Worm (Caenorhabditis elegans) whole organism, L2 larva: ENCODE data around the gene set-15.

ENCODE experiments used
- C34F6.9 ChIP-seq: fragments of 150-350 bp; optimal IDR thresholded peaks from 2 replicates; lab custom pipeline; 2014; ENCODE audit warnings: missing biosample characterization, missing genetic modification characterization
- F13H6.1 ChIP-seq: sonication (generic microtip); optimal IDR thresholded peaks from 2 replicates; lab custom pipeline; 2016; ENCODE audit warnings: missing genetic modification characterization, missing compliant biosample characterization
- R02D3.7 ChIP-seq: fragments of 150-350 bp; optimal IDR thresholded peaks from 2 replicates; lab custom pipeline; 2014; ENCODE audit warnings: missing biosample characterization, missing genetic modification characterization
- Y55F3AM.14 ChIP-seq: fragments of 200-800 bp; sonication (Bioruptor generic); optimal IDR thresholded peaks from 2 replicates; lab custom pipeline; 2018; ENCODE audit warnings: mild to moderate bottlenecking, missing genetic modification characterization, missing compliant biosample characterization
- ZK546.5 ChIP-seq: sonication (generic microtip); optimal IDR thresholded peaks from 2 replicates; lab custom pipeline; 2017; ENCODE audit warnings: missing biosample characterization, missing genetic modification characterization
- alr-1 ChIP-seq: fragments of 150-350 bp; optimal IDR thresholded peaks from 2 replicates; lab custom pipeline; 2014; ENCODE audit warnings: missing biosample characterization, missing genetic modification characterization
- aly-2 ChIP-seq: fragments of 150-350 bp; optimal IDR thresholded peaks from 2 replicates; lab custom pipeline; 2014; ENCODE audit warnings: missing biosample characterization, missing genetic modification characterization
- ama-1 ChIP-seq: fragments of 150-350 bp; optimal IDR thresholded peaks from 2 replicates; lab custom pipeline; 2018; ENCODE audit warnings: inconsistent platforms
- blmp-1 ChIP-seq: sonication (generic microtip); optimal IDR thresholded peaks from 2 replicates; lab custom pipeline; 2017; ENCODE audit warnings: missing genetic modification characterization, mild to moderate bottlenecking, missing compliant biosample characterization, antibody characterized with exemption, moderate library complexity; ENCODE audit not compliant: insufficient read depth
- ceh-16 ChIP-seq: fragments of 150-350 bp; optimal IDR thresholded peaks from 2 replicates; lab custom pipeline; 2014; ENCODE audit warnings: missing biosample characterization, missing genetic modification characterization
- ceh-82 ChIP-seq: fragments of 150-350 bp; optimal IDR thresholded peaks from 2 replicates; lab custom pipeline; 2014; ENCODE audit warnings: missing biosample characterization, missing genetic modification characterization
- crh-2 ChIP-seq: sonication (generic microtip); optimal IDR thresholded peaks from 2 replicates; lab custom pipeline; 2017; ENCODE audit warnings: missing biosample characterization, missing genetic modification characterization
- dmd-4 ChIP-seq: sonication (generic microtip); optimal IDR thresholded peaks from 2 replicates; lab custom pipeline; 2017; ENCODE audit warnings: missing biosample characterization, missing genetic modification characterization
- egl-27 ChIP-seq: sonication (generic microtip); optimal IDR thresholded peaks from 3 replicates; lab custom pipeline; 2017; ENCODE audit warnings: missing biosample characterization, missing genetic modification reagents, missing genetic modification characterization
- elt-1 ChIP-seq: fragments of 150-350 bp; optimal IDR thresholded peaks from 2 replicates; lab custom pipeline; 2014; ENCODE audit warnings: missing biosample characterization, missing genetic modification characterization
- elt-3 ChIP-seq: sonication (generic microtip); optimal IDR thresholded peaks from 2 replicates; lab custom pipeline; 2017; ENCODE audit warnings: missing biosample characterization, missing genetic modification characterization
- fos-1 ChIP-seq: fragments of 150-350 bp; optimal IDR thresholded peaks from 2 replicates; lab custom pipeline; 2014; ENCODE audit warnings: missing biosample characterization, missing genetic modification characterization
- gmeb-1 ChIP-seq: fragments of 150-350 bp; optimal IDR thresholded peaks from 2 replicates; lab custom pipeline; 2014; ENCODE audit warnings: missing biosample characterization, missing genetic modification characterization
- lin-11 ChIP-seq: fragments of 150-350 bp; sonication (generic microtip); optimal IDR thresholded peaks from 2 replicates; lab custom pipeline; 2014; ENCODE audit warnings: missing biosample characterization, missing genetic modification characterization, inconsistent platforms, mixed read lengths
- lin-13 ChIP-seq: fragments of 150-350 bp; optimal IDR thresholded peaks from 2 replicates; lab custom pipeline; 2014; ENCODE audit warnings: missing biosample characterization, missing genetic modification reagents, missing genetic modification characterization
- lin-39 ChIP-seq: fragments of 150-350 bp; optimal IDR thresholded peaks from 2 replicates; lab custom pipeline; 2014; ENCODE audit warnings: missing biosample characterization, missing genetic modification reagents, missing genetic modification characterization
- lsy-2 ChIP-seq, 2 experiments: fragments of 150-350 bp in 1 of 2; sonication (generic microtip) in 1 of 2; optimal IDR thresholded peaks; 2 replicates each; lab custom pipeline; 2014 to 2017; ENCODE audit warnings: missing biosample characterization in 2 of 2, missing genetic modification characterization in 2 of 2
- mab-5 ChIP-seq: fragments of 150-350 bp; optimal IDR thresholded peaks from 2 replicates; lab custom pipeline; 2014; ENCODE audit warnings: missing biosample characterization, missing genetic modification characterization
- mbf-1 ChIP-seq: sonication (generic microtip); optimal IDR thresholded peaks from 2 replicates; lab custom pipeline; 2017; ENCODE audit warnings: missing biosample characterization, missing genetic modification characterization
- mdl-1 ChIP-seq, 2 experiments: fragments of 150-350 bp in 1 of 2; sonication (generic microtip) in 1 of 2; optimal IDR thresholded peaks; 2 replicates each; lab custom pipeline; 2017; ENCODE audit warnings: missing biosample characterization in 2 of 2, missing genetic modification characterization in 2 of 2
- nhr-10 ChIP-seq: sonication (generic microtip); optimal IDR thresholded peaks from 2 replicates; lab custom pipeline; 2017; ENCODE audit warnings: missing biosample characterization, missing genetic modification characterization
- nhr-11 ChIP-seq: fragments of 150-350 bp; optimal IDR thresholded peaks from 2 replicates; lab custom pipeline; 2014; ENCODE audit warnings: missing biosample characterization, missing genetic modification characterization
- nhr-12 ChIP-seq: fragments of 150-350 bp; optimal IDR thresholded peaks from 2 replicates; lab custom pipeline; 2014; ENCODE audit warnings: missing biosample characterization, missing genetic modification characterization
- nhr-129 ChIP-seq: fragments of 150-350 bp; optimal IDR thresholded peaks from 2 replicates; lab custom pipeline; 2014; ENCODE audit warnings: missing biosample characterization, missing genetic modification characterization
- nhr-21 ChIP-seq: fragments of 150-350 bp; optimal IDR thresholded peaks from 2 replicates; lab custom pipeline; 2014; ENCODE audit warnings: missing biosample characterization, missing genetic modification characterization
- nhr-23 ChIP-seq: fragments of 150-350 bp; optimal IDR thresholded peaks from 2 replicates; lab custom pipeline; 2014; ENCODE audit warnings: missing biosample characterization, missing genetic modification reagents, missing genetic modification characterization
- nhr-237 ChIP-seq: fragments of 150-350 bp; optimal IDR thresholded peaks from 2 replicates; lab custom pipeline; 2014; ENCODE audit warnings: missing biosample characterization, missing genetic modification characterization
- nhr-25 ChIP-seq: fragments of 150-350 bp; sonication (generic microtip); optimal IDR thresholded peaks from 3 replicates; lab custom pipeline; 2014; ENCODE audit warnings: missing biosample characterization, missing genetic modification characterization
- nhr-6 ChIP-seq: fragments of 150-350 bp; optimal IDR thresholded peaks from 2 replicates; lab custom pipeline; 2014; ENCODE audit warnings: missing biosample characterization, missing genetic modification characterization
- nhr-77 ChIP-seq: fragments of 150-350 bp; optimal IDR thresholded peaks from 2 replicates; lab custom pipeline; 2014; ENCODE audit warnings: missing biosample characterization, missing genetic modification characterization
- peb-1 ChIP-seq: fragments of 150-350 bp; optimal IDR thresholded peaks from 2 replicates; lab custom pipeline; 2014; ENCODE audit warnings: missing biosample characterization, missing genetic modification characterization
- sem-4 ChIP-seq: fragments of 150-350 bp; optimal IDR thresholded peaks from 2 replicates; lab custom pipeline; 2014; ENCODE audit warnings: missing biosample characterization, missing genetic modification reagents, missing genetic modification characterization
- skn-1 ChIP-seq: sonication (generic microtip); optimal IDR thresholded peaks from 2 replicates; lab custom pipeline; 2017; ENCODE audit warnings: missing biosample characterization, missing genetic modification characterization
- sma-3 ChIP-seq: sonication (generic microtip); optimal IDR thresholded peaks from 2 replicates; lab custom pipeline; 2016; ENCODE audit warnings: missing genetic modification reagents, missing genetic modification characterization, missing compliant biosample characterization
- sma-9 ChIP-seq, 2 experiments: fragments of 150-350 bp in 1 of 2; sonication (generic microtip) in 1 of 2; optimal IDR thresholded peaks; 2 replicates each; lab custom pipeline; 2014 to 2016; ENCODE audit warnings: missing genetic modification characterization in 2 of 2, mild to moderate bottlenecking in 1 of 2, missing biosample characterization in 1 of 2, missing compliant biosample characterization in 1 of 2, missing genetic modification reagents in 1 of 2, moderate library complexity in 1 of 2
- snpc-4 ChIP-seq: fragments of 150-350 bp; optimal IDR thresholded peaks from 2 replicates; lab custom pipeline; 2014; ENCODE audit warnings: missing biosample characterization, missing genetic modification characterization
- unc-39 ChIP-seq: fragments of 150-350 bp; optimal IDR thresholded peaks from 2 replicates; lab custom pipeline; 2014; ENCODE audit warnings: missing biosample characterization, missing genetic modification characterization
- unc-55 ChIP-seq: fragments of 150-350 bp; sonication (generic microtip); optimal IDR thresholded peaks from 3 replicates; lab custom pipeline; 2014; ENCODE audit warnings: missing biosample characterization, missing genetic modification reagents, missing genetic modification characterization
- unc-62 ChIP-seq: fragments of 150-350 bp; optimal IDR thresholded peaks from 2 replicates; lab custom pipeline; 2014; ENCODE audit warnings: missing biosample characterization, missing genetic modification reagents, missing genetic modification characterization
- zag-1 ChIP-seq: fragments of 150-350 bp; optimal IDR thresholded peaks from 2 replicates; lab custom pipeline; 2014; ENCODE audit warnings: missing biosample characterization, missing genetic modification characterization
- ztf-1 ChIP-seq: fragments of 200-800 bp; sonication (Bioruptor generic); conservative IDR thresholded peaks from 2 replicates; pipeline ENCODE4 v1.3.6; 2022; ENCODE audit warnings: missing genetic modification characterization, missing compliant biosample characterization
- ztf-11 ChIP-seq: sonication (generic microtip); optimal IDR thresholded peaks from 2 replicates; lab custom pipeline; 2017; ENCODE audit warnings: missing biosample characterization, missing genetic modification characterization
- ztf-4 ChIP-seq: fragments of 150-350 bp; optimal IDR thresholded peaks from 2 replicates; lab custom pipeline; 2014; ENCODE audit warnings: missing biosample characterization, missing genetic modification characterization

The set-15 gene

DNA sequence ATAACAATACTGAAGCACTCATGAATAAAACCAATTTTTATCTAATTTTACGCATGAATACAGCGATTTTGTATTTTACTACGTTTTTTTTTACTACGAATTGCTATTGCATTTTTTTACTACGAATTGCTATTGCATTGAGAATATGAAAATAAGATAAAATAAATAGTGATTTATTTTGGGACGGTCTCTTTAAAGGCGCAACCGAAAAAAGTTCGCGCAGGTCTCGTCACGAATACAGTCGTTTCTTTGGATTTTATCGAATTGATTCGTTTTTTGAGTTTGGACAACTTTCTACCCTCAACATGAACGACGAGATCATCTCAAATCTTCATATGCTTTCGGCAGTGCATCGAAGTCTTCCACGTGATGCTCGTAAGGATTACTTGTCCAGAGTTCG is 28.2 kb downstream of the set-15 start, which contains the start of gene Y17G9B.4:
Gene Y17G9B.4, plus strand, starts transcription at position 306 of the 400 bp plus-strand sequence.
- TF ChIP-seq F13H6.1 (no peak), ZK546.5 (no peak), peb-1 (tag; lab: Kevin White, UChicago) (no peak), mbf-1 (tag; lab: Kevin White, UChicago) (no peak), ztf-4 (no peak), unc-55 (GFP tag; lab: Kevin White, UChicago) (no peak), ceh-82 (no peak), R02D3.7 (tag; lab: Kevin White, UChicago) (no peak), mab-5 (no peak), dmd-4 (no peak), lsy-2 (tag; optimal IDR thresholded peaks at IDR 0.05; lab: Kevin White, UChicago) (no peak), aly-2 (no peak), nhr-23 (tag; lab: Kevin White, UChicago) (no peak)
- TF ChIP-seq, all 48 proteins: peak for 0

DNA sequence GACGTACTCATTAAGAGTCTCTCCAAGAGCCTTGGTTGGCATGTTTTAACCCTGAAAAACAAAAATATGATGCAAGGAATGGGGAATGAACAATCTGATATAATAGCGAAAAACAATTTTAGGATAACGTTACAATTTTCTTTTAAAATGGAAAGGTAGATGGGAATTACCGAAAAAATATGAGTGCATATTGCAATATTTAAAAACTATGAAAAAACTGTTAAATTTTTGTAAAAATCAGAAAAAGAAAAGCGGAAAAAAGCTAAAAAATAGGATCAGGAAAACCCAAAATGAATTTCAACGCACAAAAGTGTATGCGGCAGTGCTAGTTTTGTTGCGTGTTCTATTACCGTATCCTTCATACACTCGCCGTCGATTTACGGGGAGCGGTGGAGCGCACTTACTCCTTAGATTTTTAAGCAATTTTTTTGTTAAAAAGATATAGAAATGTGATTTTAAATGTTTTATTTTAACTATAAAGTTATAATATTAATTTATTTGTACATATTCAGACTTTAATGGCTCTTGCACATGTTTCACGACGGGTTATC is 30.2 kb downstream of the set-15 start, which contains the start of the genes rpl-20 and Y17G9B.5:
Gene rpl-20, minus strand, starts transcription at position 51 of the 551 bp plus-strand sequence.
Gene Y17G9B.5, plus strand, starts transcription at position 513 of the 551 bp plus-strand sequence.
- peak; percentile 99 for TF ChIP-seq nhr-129 (tag; lab: Kevin White, UChicago)
- peak; percentile 83 for TF ChIP-seq nhr-12
- peak; percentile 98 for TF ChIP-seq blmp-1 (tag; lab: Kevin White, UChicago)
- TF ChIP-seq unc-62 (GFP tag; lab: Kevin White, UChicago), result peak; percentile 100
- no peak for TF ChIP-seq nhr-23 (tag; lab: Kevin White, UChicago)
- peak; percentile 95 for TF ChIP-seq snpc-4 (tag; lab: Kevin White, UChicago)
- peak; percentile 97 for TF ChIP-seq alr-1 (tag; lab: Kevin White, UChicago)
- TF ChIP-seq C34F6.9 (tag; lab: Kevin White, UChicago), result peak; percentile 100
- TF ChIP-seq lin-11 (tag; lab: Kevin White, UChicago), result peak; percentile 98
- TF ChIP-seq elt-1, result peak; percentile 52
- TF ChIP-seq F13H6.1, result peak; percentile 100
- TF ChIP-seq skn-1, result peak; percentile 97
- peak; percentile 100 for TF ChIP-seq nhr-25
- TF ChIP-seq nhr-21 (tag; lab: Kevin White, UChicago), result peak; percentile 100
- peak; percentile 99 for TF ChIP-seq ceh-16 (tag; lab: Kevin White, UChicago)
- TF ChIP-seq R02D3.7 (tag; lab: Kevin White, UChicago), result peak; percentile 100
- TF ChIP-seq sma-9 (GFP tag; optimal IDR thresholded peaks at IDR 0.05; lab: Kevin White, UChicago), result peak; percentile 100
- TF ChIP-seq sma-9 (tag; optimal IDR thresholded peaks at IDR 0.05; lab: Kevin White, UChicago), result no peak
- peak; percentile 94 for TF ChIP-seq lin-39
- peak; percentile 84 for TF ChIP-seq dmd-4
- TF ChIP-seq nhr-6 (tag; lab: Kevin White, UChicago), result peak; percentile 100
- no peak for TF ChIP-seq peb-1 (tag; lab: Kevin White, UChicago)
- TF ChIP-seq gmeb-1, result peak; percentile 98
- TF ChIP-seq nhr-77, result peak; percentile 95
- TF ChIP-seq ZK546.5, result peak; percentile 94
- no peak for TF ChIP-seq elt-3
- TF ChIP-seq zag-1 (tag; lab: Kevin White, UChicago), result peak; percentile 98
- TF ChIP-seq ama-1 (lab: Kevin White, UChicago), result peak; percentile 95
- peak; percentile 100 for TF ChIP-seq crh-2 (tag; lab: Kevin White, UChicago)
- TF ChIP-seq unc-55 (GFP tag; lab: Kevin White, UChicago), result peak; percentile 100
- TF ChIP-seq mdl-1 (tag; optimal IDR thresholded peaks at IDR 0.05; lab: Kevin White, UChicago), result peak; percentile 54 to 94
- TF ChIP-seq lin-13, result peak; percentile 99
- peak; percentile 100 for TF ChIP-seq egl-27 (tag; lab: Kevin White, UChicago)
- peak; percentile 100 for TF ChIP-seq fos-1 (tag; lab: Kevin White, UChicago)
- TF ChIP-seq Y55F3AM.14 (GFP tag; lab: Kevin White, UChicago), result peak; percentile 100
- TF ChIP-seq nhr-10 (tag; lab: Kevin White, UChicago), result peak; percentile 96
- peak; percentile 100 for TF ChIP-seq sma-3 (GFP tag; lab: Kevin White, UChicago)
- peak; percentile 84; the same call in 1 of the 2 replicates for TF ChIP-seq ztf-1 (GFP tag; lab: Robert Waterston, UW)
- peak; percentile 98 for TF ChIP-seq mab-5
- peak; percentile 97 for TF ChIP-seq ceh-82
- peak; percentile 77 for TF ChIP-seq unc-39 (tag; lab: Kevin White, UChicago)
- TF ChIP-seq nhr-237, result peak; percentile 94
- peak; percentile 100 for TF ChIP-seq lsy-2 (tag; optimal IDR thresholded peaks at IDR 0.05; lab: Kevin White, UChicago)
- TF ChIP-seq nhr-11 (tag; lab: Kevin White, UChicago), result peak; percentile 85
- peak; percentile 100 for TF ChIP-seq ztf-4
- TF ChIP-seq aly-2, result no peak
- peak; percentile 71 for TF ChIP-seq mbf-1 (tag; lab: Kevin White, UChicago)
- peak; percentile 100 for TF ChIP-seq sem-4
- TF ChIP-seq ztf-11, result peak; percentile 74
- TF ChIP-seq, all 48 proteins: peak for 44
